Fruit fly (Drosophila melanogaster) whole organism, prepupa: ENCODE measurements around the gene PNUTS.

Experiments used
- CG10631 ChIP-seq: fragments of 200-800 bp; sonication (Bioruptor generic); optimal IDR thresholded peaks from 2 replicates; lab custom pipeline; 2016; ENCODE audit warnings: missing biosample characterization, missing genetic modification characterization
- CG10669 ChIP-seq: fragments of 200-800 bp; sonication (Bioruptor generic); optimal IDR thresholded peaks from 3 replicates; lab custom pipeline; 2018; ENCODE audit warnings: missing biosample characterization, mild to moderate bottlenecking, missing genetic modification characterization, moderate library complexity
- CG11294 ChIP-seq: fragments of 200-800 bp; sonication (Bioruptor generic); IDR thresholded peaks from 2 replicates; pipeline ENCODE4 v1.3.6; 2022; ENCODE audit warnings: missing biosample characterization, missing genetic modification characterization
- CG11762 ChIP-seq: fragments of 200-800 bp; sonication (Bioruptor generic); optimal IDR thresholded peaks from 3 replicates; lab custom pipeline; 2016; ENCODE audit warnings: missing biosample characterization, missing genetic modification characterization; ENCODE audit not compliant: insufficient read depth
- CG11902 ChIP-seq: fragments of 200-800 bp; sonication (Bioruptor generic); optimal IDR thresholded peaks from 3 replicates; lab custom pipeline; 2016; ENCODE audit warnings: missing biosample characterization, missing genetic modification characterization
- CG15336 ChIP-seq: fragments of 200-800 bp; sonication (Bioruptor generic); IDR thresholded peaks from 2 replicates; pipeline ENCODE4 v1.3.6; 2022; ENCODE audit warnings: missing biosample characterization, missing genetic modification characterization
- CG1621 ChIP-seq: fragments of 200-800 bp; sonication (Bioruptor generic); optimal IDR thresholded peaks from 3 replicates; lab custom pipeline; 2018; ENCODE audit warnings: missing biosample characterization, mild to moderate bottlenecking, missing genetic modification characterization
- CG16779 ChIP-seq: fragments of 200-800 bp; sonication (Bioruptor generic); optimal IDR thresholded peaks from 3 replicates; lab custom pipeline; 2017; ENCODE audit warnings: missing biosample characterization, mild to moderate bottlenecking, missing genetic modification characterization
- CG3032 ChIP-seq: fragments of 200-800 bp; optimal IDR thresholded peaks from 2 replicates; lab custom pipeline; 2019; ENCODE audit warnings: missing biosample characterization, mild to moderate bottlenecking, missing genetic modification characterization, moderate library complexity
- CG31627 ChIP-seq: fragments of 200-800 bp; sonication (Bioruptor generic); optimal IDR thresholded peaks from 3 replicates; lab custom pipeline; 2016; ENCODE audit warnings: missing biosample characterization, missing genetic modification characterization
- CG3919 ChIP-seq: fragments of 200-800 bp; sonication (Bioruptor generic); optimal IDR thresholded peaks from 3 replicates; lab custom pipeline; 2016; ENCODE audit warnings: missing biosample characterization, missing genetic modification characterization
- CG6163 ChIP-seq: fragments of 200-800 bp; sonication (Bioruptor generic); IDR thresholded peaks from 3 replicates; pipeline ENCODE4 v1.3.6; 2022; ENCODE audit warnings: missing biosample characterization, missing genetic modification characterization
- CG6792 ChIP-seq: fragments of 200-800 bp; sonication (Bioruptor generic); optimal IDR thresholded peaks from 3 replicates; lab custom pipeline; 2016; ENCODE audit warnings: missing biosample characterization, missing genetic modification characterization
- CG6808 ChIP-seq: fragments of 200-800 bp; sonication (Bioruptor generic); optimal IDR thresholded peaks from 3 replicates; lab custom pipeline; 2017; ENCODE audit warnings: missing biosample characterization, missing genetic modification characterization, mild to moderate bottlenecking, moderate library complexity, missing genetic modification reagents
- CG6854 ChIP-seq: fragments of 200-800 bp; sonication (Bioruptor generic); optimal IDR thresholded peaks from 2 replicates; lab custom pipeline; 2017; ENCODE audit warnings: missing biosample characterization, mild to moderate bottlenecking, missing genetic modification characterization
- CG8119 ChIP-seq: fragments of 200-800 bp; sonication (Bioruptor generic); IDR thresholded peaks from 3 replicates; pipeline ENCODE4 v1.3.6; 2022; ENCODE audit warnings: missing biosample characterization, missing genetic modification characterization
- CG9139 ChIP-seq: fragments of 200-800 bp; sonication (Bioruptor generic); optimal IDR thresholded peaks from 3 replicates; lab custom pipeline; 2017; ENCODE audit warnings: missing biosample characterization, mild to moderate bottlenecking, missing genetic modification characterization
- Eip75B ChIP-seq: fragments of 200-800 bp; sonication (Bioruptor generic); optimal IDR thresholded peaks from 3 replicates; lab custom pipeline; 2016; ENCODE audit warnings: missing biosample characterization, missing genetic modification characterization
- Eip78C ChIP-seq: fragments of 200-800 bp; sonication (Bioruptor generic); peaks from one replicate; lab custom pipeline; 2016; ENCODE audit warnings: missing biosample characterization, missing genetic modification characterization
- Eip93F ChIP-seq: fragments of 200-800 bp; sonication (Bioruptor generic); optimal IDR thresholded peaks from 2 replicates; lab custom pipeline; 2016; ENCODE audit warnings: missing biosample characterization, mild to moderate bottlenecking, missing genetic modification characterization
- Ets21C ChIP-seq: fragments of 200-800 bp; sonication (Bioruptor generic); optimal IDR thresholded peaks from 3 replicates; lab custom pipeline; 2016; ENCODE audit warnings: missing biosample characterization, missing genetic modification characterization
- Ets96B ChIP-seq: fragments of 200-800 bp; optimal IDR thresholded peaks from 2 replicates; lab custom pipeline; 2019; ENCODE audit warnings: missing biosample characterization, mild to moderate bottlenecking, missing genetic modification characterization, moderate library complexity
- Gug ChIP-seq: fragments of 200-800 bp; sonication (Bioruptor generic); IDR thresholded peaks from 2 replicates; pipeline ENCODE4 v1.3.6; 2022; ENCODE audit warnings: missing biosample characterization, missing genetic modification characterization
- Hr38 ChIP-seq: sonication (Bioruptor generic); optimal IDR thresholded peaks from 2 replicates; lab custom pipeline; 2016; ENCODE audit warnings: missing biosample characterization, missing genetic modification characterization
- Hr4 ChIP-seq: fragments of 200-800 bp; sonication (Bioruptor generic); optimal IDR thresholded peaks from 3 replicates; lab custom pipeline; 2016; ENCODE audit warnings: missing biosample characterization, missing genetic modification characterization
- Lpt ChIP-seq: fragments of 200-800 bp; sonication (Bioruptor generic); optimal IDR thresholded peaks from 3 replicates; lab custom pipeline; 2016; ENCODE audit warnings: missing biosample characterization, missing genetic modification characterization
- Met ChIP-seq: fragments of 200-800 bp; sonication (Bioruptor generic); optimal IDR thresholded peaks from 3 replicates; lab custom pipeline; 2016; ENCODE audit warnings: missing biosample characterization, missing genetic modification characterization
- Smox ChIP-seq: fragments of 200-800 bp; sonication (Bioruptor generic); optimal IDR thresholded peaks from 3 replicates; lab custom pipeline; 2016; ENCODE audit warnings: missing biosample characterization, missing genetic modification characterization
- Sox14 ChIP-seq: fragments of 200-800 bp; sonication (Bioruptor generic); optimal IDR thresholded peaks from 3 replicates; lab custom pipeline; 2016; ENCODE audit warnings: missing biosample characterization, missing genetic modification characterization
- achi ChIP-seq: fragments of 200-800 bp; sonication (Bioruptor generic); optimal IDR thresholded peaks from 3 replicates; lab custom pipeline; 2016; ENCODE audit warnings: missing biosample characterization, missing genetic modification characterization
- acj6 ChIP-seq: fragments of 200-800 bp; sonication (Bioruptor generic); optimal IDR thresholded peaks from 3 replicates; lab custom pipeline; 2016; ENCODE audit warnings: missing biosample characterization, missing genetic modification characterization
- cyc ChIP-seq: fragments of 200-800 bp; sonication (Bioruptor generic); optimal IDR thresholded peaks from 3 replicates; lab custom pipeline; 2016; ENCODE audit warnings: missing biosample characterization, missing genetic modification characterization
- dac ChIP-seq: fragments of 200-800 bp; sonication (Bioruptor generic); optimal IDR thresholded peaks from 2 replicates; lab custom pipeline; 2017; ENCODE audit warnings: missing biosample characterization, mild to moderate bottlenecking, missing genetic modification characterization
- dsx ChIP-seq: fragments of 200-800 bp; optimal IDR thresholded peaks from 3 replicates; lab custom pipeline; 2019; ENCODE audit warnings: missing biosample characterization, mild to moderate bottlenecking, missing genetic modification characterization, moderate library complexity; ENCODE audit not compliant: poor library complexity, severe bottlenecking
- eg ChIP-seq: fragments of 200-800 bp; sonication (Bioruptor generic); IDR thresholded peaks from 3 replicates; pipeline ENCODE4 v1.3.6; 2022; ENCODE audit warnings: missing biosample characterization, missing genetic modification characterization
- esn ChIP-seq: fragments of 200-800 bp; sonication (Bioruptor generic); optimal IDR thresholded peaks from 2 replicates; lab custom pipeline; 2016; ENCODE audit warnings: missing biosample characterization, mild to moderate bottlenecking, missing genetic modification characterization, moderate library complexity
- fd59A ChIP-seq: fragments of 200-800 bp; sonication (Bioruptor generic); optimal IDR thresholded peaks from 2 replicates; lab custom pipeline; 2017; ENCODE audit warnings: missing biosample characterization, mild to moderate bottlenecking, missing genetic modification characterization, missing genetic modification reagents
- fkh ChIP-seq: fragments of 200-800 bp; sonication (Bioruptor generic); optimal IDR thresholded peaks from 3 replicates; lab custom pipeline; 2017; ENCODE audit warnings: missing biosample characterization, mild to moderate bottlenecking, missing genetic modification characterization, moderate library complexity
- lz ChIP-seq: fragments of 200-800 bp; sonication (Bioruptor generic); optimal IDR thresholded peaks from 3 replicates; lab custom pipeline; 2016; ENCODE audit warnings: missing biosample characterization, missing genetic modification characterization
- net ChIP-seq: fragments of 200-800 bp; sonication (Bioruptor generic); optimal IDR thresholded peaks from 3 replicates; lab custom pipeline; 2016; ENCODE audit warnings: missing biosample characterization, missing genetic modification characterization
- pdm3 ChIP-seq: fragments of 200-800 bp; sonication (Bioruptor generic); optimal IDR thresholded peaks from 3 replicates; lab custom pipeline; 2016; ENCODE audit warnings: missing biosample characterization, missing genetic modification characterization
- spab ChIP-seq: fragments of 200-800 bp; sonication (Bioruptor generic); optimal IDR thresholded peaks from 2 replicates; lab custom pipeline; 2017; ENCODE audit warnings: missing biosample characterization, mild to moderate bottlenecking, missing genetic modification characterization, missing genetic modification reagents
- ss ChIP-seq, 2 experiments: fragments of 200-800 bp; sonication (Bioruptor generic); optimal IDR thresholded peaks; 2 replicates in 1 of 2; 3 replicates in 1 of 2; lab custom pipeline; 2017 to 2018; ENCODE audit warnings: mild to moderate bottlenecking in 2 of 2, missing biosample characterization in 2 of 2, missing genetic modification characterization in 2 of 2, moderate library complexity in 1 of 2
- svp ChIP-seq: fragments of 200-800 bp; sonication (Bioruptor generic); peaks from one replicate; lab custom pipeline; 2016; ENCODE audit warnings: missing biosample characterization, missing genetic modification characterization
- topi ChIP-seq: fragments of 200-800 bp; sonication (Bioruptor generic); optimal IDR thresholded peaks from 3 replicates; lab custom pipeline; 2016; ENCODE audit warnings: missing biosample characterization, missing genetic modification characterization
- vri ChIP-seq: fragments of 200-800 bp; sonication (Bioruptor generic); optimal IDR thresholded peaks from 3 replicates; lab custom pipeline; 2016; ENCODE audit warnings: missing biosample characterization, mild to moderate bottlenecking, missing genetic modification characterization

Gene PNUTS

DNA sequence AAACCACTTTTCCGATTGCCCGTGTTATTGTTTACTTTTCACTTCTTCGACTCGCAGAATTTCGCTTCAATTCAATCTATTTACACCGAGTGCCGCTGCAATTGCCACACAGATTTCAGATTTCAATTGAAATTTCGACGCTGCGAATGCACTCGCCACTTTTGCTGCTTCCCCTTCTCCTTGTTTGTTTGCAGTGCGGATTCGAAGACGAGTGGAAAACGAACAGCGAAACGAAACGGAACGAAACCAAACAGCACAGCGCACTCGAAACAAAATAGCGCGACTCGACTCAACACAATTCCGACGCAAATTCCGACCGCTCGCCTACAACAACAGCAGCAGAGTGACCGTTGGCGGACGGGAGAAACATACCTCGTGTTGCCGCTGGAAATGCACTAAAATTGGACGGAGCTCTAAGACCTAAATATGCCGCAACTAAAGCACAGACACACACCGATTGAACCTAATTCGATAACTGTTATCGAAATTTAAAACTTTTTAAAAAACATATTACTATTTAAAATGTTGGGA lies 19.5 kb upstream of the PNUTS start, which contains the start of gene drongo:
Gene drongo (minus strand): TSS at position 345 of the 531 bp plus-strand sequence.
- TF ChIP-seq Hr4, result no peak
- TF ChIP-seq CG16779 (tag; lab: Kevin White, UChicago), result peak; percentile 4
- no peak for TF ChIP-seq Eip93F (GFP tag; lab: Kevin White, UChicago)
- peak; percentile 33 for TF ChIP-seq CG9139 (GFP tag; lab: Kevin White, UChicago)
- peak; percentile 27 for TF ChIP-seq CG3919 (GFP tag; lab: Kevin White, UChicago)
- TF ChIP-seq CG3032, result peak; percentile 11
- TF ChIP-seq net (GFP tag; lab: Kevin White, UChicago), result peak; percentile 21
- TF ChIP-seq CG15336 (GFP tag; lab: Robert Waterston, UW), result peak; percentile 46; the same call in 1 of the 2 replicates
- peak; percentile 37 for TF ChIP-seq CG6808 (GFP tag; lab: Kevin White, UChicago)
- peak; percentile 60 for TF ChIP-seq Sox14 (GFP tag; lab: Kevin White, UChicago)
- peak; percentile 13; the same call in 1 of the 3 replicates for TF ChIP-seq CG8119 (GFP tag; lab: Robert Waterston, UW)
- TF ChIP-seq CG6854 (GFP tag; lab: Kevin White, UChicago), result peak; percentile 70
- peak; percentile 13 for TF ChIP-seq CG1621
- peak; percentile 90 for TF ChIP-seq fkh (GFP tag; lab: Kevin White, UChicago)
- TF ChIP-seq cyc, result peak; percentile 15
- no peak for TF ChIP-seq CG11294
- TF ChIP-seq ss (GFP tag; optimal IDR thresholded peaks at IDR 0.05; lab: Kevin White, UChicago), result peak; percentile 38 to 48
- TF ChIP-seq Hr38, result no peak
- peak; percentile 18 for TF ChIP-seq topi (GFP tag; lab: Kevin White, UChicago)
- no peak for TF ChIP-seq CG10631 (GFP tag; lab: Kevin White, UChicago)
- peak; percentile 49 for TF ChIP-seq esn
- peak; percentile 27 for TF ChIP-seq Met (GFP tag; lab: Kevin White, UChicago)
- TF ChIP-seq Ets21C (GFP tag; lab: Kevin White, UChicago), result no peak
- TF ChIP-seq Lpt (GFP tag; lab: Kevin White, UChicago), result peak; percentile 40
- TF ChIP-seq svp, result peak; percentile 86
- TF ChIP-seq dsx, result peak; percentile 58
- TF ChIP-seq dac (GFP tag; lab: Kevin White, UChicago), result no peak
- peak; percentile 19 for TF ChIP-seq lz (GFP tag; lab: Kevin White, UChicago)
- peak; percentile 61 for TF ChIP-seq vri (GFP tag; lab: Kevin White, UChicago)
- peak; percentile 51; the same call in 1 of the 3 replicates for TF ChIP-seq eg
- TF ChIP-seq CG6163 (GFP tag; lab: Robert Waterston, UW), result peak; percentile 64
- peak; percentile 74 for TF ChIP-seq Eip78C
- no peak for TF ChIP-seq acj6 (GFP tag; lab: Kevin White, UChicago)
- TF ChIP-seq Ets96B (tag; lab: Kevin White, UChicago), result no peak
- no peak for TF ChIP-seq CG11762 (GFP tag; lab: Kevin White, UChicago)
- TF ChIP-seq achi, result no peak

- peak; percentile 54 for TF ChIP-seq topi (GFP tag; lab: Kevin White, UChicago)
- no peak for TF ChIP-seq net (GFP tag; lab: Kevin White, UChicago)
- TF ChIP-seq CG16779 (tag; lab: Kevin White, UChicago), result peak; percentile 32
- TF ChIP-seq Smox (GFP tag; lab: Kevin White, UChicago), result peak; percentile 20
- no peak for TF ChIP-seq CG6792
- no peak for TF ChIP-seq CG8119 (GFP tag; lab: Robert Waterston, UW)
- no peak for TF ChIP-seq spab (GFP tag; lab: Kevin White, UChicago)
- TF ChIP-seq Hr38, result no peak
- TF ChIP-seq cyc, result peak; percentile 28
- peak; percentile 53; the same call in 2 of the 3 replicates for TF ChIP-seq eg
- TF ChIP-seq pdm3 (GFP tag; lab: Kevin White, UChicago), result peak; percentile 20
- peak; percentile 16 for TF ChIP-seq Eip75B (GFP tag; lab: Kevin White, UChicago)
- no peak for TF ChIP-seq Gug
- no peak for TF ChIP-seq CG10631 (GFP tag; lab: Kevin White, UChicago)
- peak; percentile 83 for TF ChIP-seq svp
- TF ChIP-seq Sox14 (GFP tag; lab: Kevin White, UChicago), result peak; percentile 58
- peak; percentile 33; the same call in 1 of the 2 replicates for TF ChIP-seq CG15336 (GFP tag; lab: Robert Waterston, UW)
- peak; percentile 18 for TF ChIP-seq vri (GFP tag; lab: Kevin White, UChicago)
- TF ChIP-seq ss (GFP tag; optimal IDR thresholded peaks at IDR 0.05; lab: Kevin White, UChicago), result peak; percentile 3 to 22
- peak; percentile 54 for TF ChIP-seq CG3919 (GFP tag; lab: Kevin White, UChicago)
- no peak for TF ChIP-seq fd59A (GFP tag; lab: Kevin White, UChicago)
- TF ChIP-seq Eip78C, result peak; percentile 69
- peak; percentile 33 for TF ChIP-seq achi
- TF ChIP-seq dac (GFP tag; lab: Kevin White, UChicago), result no peak
- TF ChIP-seq fkh (GFP tag; lab: Kevin White, UChicago), result peak; percentile 90
- no peak for TF ChIP-seq Lpt (GFP tag; lab: Kevin White, UChicago)
- TF ChIP-seq CG3032, result peak; percentile 18
- TF ChIP-seq CG11762 (GFP tag; lab: Kevin White, UChicago), result no peak
- TF ChIP-seq dsx, result no peak
- no peak for TF ChIP-seq CG10669 (GFP tag; lab: Kevin White, UChicago)
- peak; percentile 47 for TF ChIP-seq CG31627
- no peak for TF ChIP-seq CG11902 (GFP tag; lab: Kevin White, UChicago)
- no peak for TF ChIP-seq Ets21C (GFP tag; lab: Kevin White, UChicago)
Observed at dm6 chr2L:852647-853111, 17.6 kb upstream of the PNUTS start, which contains the start of the genes CG4291 and kraken. CG4291 (minus strand) TSS chr2L:852730. kraken (plus strand) TSS chr2L:852768.
